Fruit fly (Drosophila melanogaster) whole organism, embryonic: ENCODE measurements around the gene CG12702.

ENCODE experiments used
- ATbp ChIP-seq: fragments of 200-800 bp; sonication (Bioruptor generic); optimal IDR thresholded peaks from 2 replicates; lab custom pipeline; 2017; ENCODE audit warnings: missing biosample characterization, mild to moderate bottlenecking, missing genetic modification characterization, missing genetic modification reagents
- Awh ChIP-seq: fragments of 200-800 bp; sonication (Bioruptor generic); IDR thresholded peaks from 2 replicates; pipeline ENCODE4, ENCODE4 v1.3.6; 2022; ENCODE audit warnings: missing biosample characterization, missing genetic modification characterization
- BtbVII ChIP-seq: fragments of 200-800 bp; sonication (Bioruptor generic); optimal IDR thresholded peaks from 3 replicates; lab custom pipeline; 2017; ENCODE audit warnings: missing biosample characterization, mild to moderate bottlenecking, missing genetic modification characterization
- CG10979 ChIP-seq: fragments of 200-800 bp; sonication (Bioruptor generic); optimal IDR thresholded peaks from 2 replicates; lab custom pipeline; 2018; ENCODE audit warnings: missing biosample characterization, mild to moderate bottlenecking, missing genetic modification characterization, moderate library complexity
- CG11504 ChIP-seq: fragments of 200-800 bp; sonication (Bioruptor generic); optimal IDR thresholded peaks from 3 replicates; lab custom pipeline; 2019; ENCODE audit warnings: missing biosample characterization, mild to moderate bottlenecking, missing genetic modification characterization, moderate library complexity
- CG12391 ChIP-seq: fragments of 200-800 bp; sonication (Bioruptor generic); optimal IDR thresholded peaks from 3 replicates; lab custom pipeline; 2018; ENCODE audit warnings: missing biosample characterization, mild to moderate bottlenecking, missing genetic modification characterization, moderate library complexity
- CG15601 ChIP-seq: fragments of 200-800 bp; sonication (Bioruptor generic); optimal IDR thresholded peaks from 3 replicates; lab custom pipeline; 2019; ENCODE audit warnings: missing biosample characterization, mild to moderate bottlenecking, missing genetic modification characterization, moderate library complexity
- CG16815 ChIP-seq: fragments of 200-800 bp; sonication (Bioruptor generic); optimal IDR thresholded peaks from 3 replicates; lab custom pipeline; 2017; ENCODE audit warnings: missing biosample characterization, mild to moderate bottlenecking, missing genetic modification characterization
- CG18262 ChIP-seq: fragments of 200-800 bp; optimal IDR thresholded peaks from 3 replicates; lab custom pipeline; 2019; ENCODE audit warnings: missing biosample characterization, mild to moderate bottlenecking, missing genetic modification characterization, moderate library complexity
- CG2712 ChIP-seq: fragments of 200-800 bp; optimal IDR thresholded peaks from 3 replicates; lab custom pipeline; 2019; ENCODE audit warnings: missing biosample characterization, mild to moderate bottlenecking, missing genetic modification characterization, moderate library complexity
- CG2889 ChIP-seq: fragments of 200-800 bp; sonication (Bioruptor generic); IDR thresholded peaks from 3 replicates; pipeline ENCODE4 v1.3.6; 2022; ENCODE audit warnings: missing biosample characterization, missing genetic modification characterization
- CG30403 ChIP-seq: fragments of 200-800 bp; sonication (Bioruptor generic); optimal IDR thresholded peaks from 3 replicates; lab custom pipeline; 2016; ENCODE audit warnings: missing biosample characterization, missing genetic modification characterization
- CG4820 ChIP-seq: fragments of 200-800 bp; sonication (Bioruptor generic); optimal IDR thresholded peaks from 3 replicates; lab custom pipeline; 2016; ENCODE audit warnings: missing biosample characterization, missing genetic modification characterization
- CG5245 ChIP-seq: fragments of 200-800 bp; sonication (Bioruptor generic); optimal IDR thresholded peaks from 3 replicates; lab custom pipeline; 2016; ENCODE audit warnings: missing biosample characterization, missing genetic modification characterization
- CG6689 ChIP-seq: fragments of 200-800 bp; sonication (Bioruptor generic); IDR thresholded peaks from 2 replicates; pipeline ENCODE4 v1.3.6; 2022; ENCODE audit warnings: missing biosample characterization, missing genetic modification characterization
- CG7271 ChIP-seq: fragments of 200-800 bp; sonication (Bioruptor generic); optimal IDR thresholded peaks from 2 replicates; lab custom pipeline; 2018; ENCODE audit warnings: missing biosample characterization, mild to moderate bottlenecking, missing genetic modification characterization, moderate library complexity
- CG7786 ChIP-seq: fragments of 200-800 bp; sonication (Bioruptor generic); optimal IDR thresholded peaks from 2 replicates; lab custom pipeline; 2016; ENCODE audit warnings: missing biosample characterization, missing genetic modification characterization
- CG7839 ChIP-seq: fragments of 200-800 bp; sonication (Bioruptor generic); optimal IDR thresholded peaks from 3 replicates; lab custom pipeline; 2018; ENCODE audit warnings: missing biosample characterization, mild to moderate bottlenecking, missing genetic modification characterization, moderate library complexity
- CG8388 ChIP-seq: fragments of 200-800 bp; sonication (Bioruptor generic); optimal IDR thresholded peaks from 2 replicates; lab custom pipeline; 2019; ENCODE audit warnings: missing biosample characterization, mild to moderate bottlenecking, missing genetic modification characterization, moderate library complexity
- CG8478 ChIP-seq: fragments of >200 bp; optimal IDR thresholded peaks from 2 replicates; lab custom pipeline; 2018
- CkIIα-i1 ChIP-seq: fragments of 200-800 bp; sonication (Bioruptor generic); IDR thresholded peaks from 2 replicates; pipeline ENCODE4 v1.3.6; 2022; ENCODE audit warnings: missing biosample characterization, missing genetic modification characterization
- D ChIP-seq, 2 experiments: fragments of 200-800 bp in 1 of 2; fragments of >200 bp in 1 of 2; sonication (Bioruptor generic) in 1 of 2; optimal IDR thresholded peaks; 2 replicates in 1 of 2; 3 replicates in 1 of 2; lab custom pipeline; 2017; ENCODE audit warnings: mild to moderate bottlenecking in 1 of 2, missing biosample characterization in 1 of 2, missing genetic modification characterization in 1 of 2, missing genetic modification reagents in 1 of 2
- Dip3 ChIP-seq: fragments of 200-800 bp; sonication (Bioruptor generic); optimal IDR thresholded peaks from 3 replicates; lab custom pipeline; 2016; ENCODE audit warnings: missing biosample characterization, missing genetic modification characterization
- Gsc ChIP-seq: fragments of 200-800 bp; sonication (Bioruptor generic); IDR thresholded peaks from 2 replicates; pipeline ENCODE4 v1.3.6; 2022; ENCODE audit warnings: missing biosample characterization, missing genetic modification characterization
- Hsf ChIP-seq: fragments of 200-800 bp; sonication (Bioruptor generic); optimal IDR thresholded peaks from 3 replicates; lab custom pipeline; 2016; ENCODE audit warnings: missing biosample characterization, missing genetic modification characterization
- Max ChIP-seq: fragments of 200-800 bp; sonication (Bioruptor generic); optimal IDR thresholded peaks from 2 replicates; lab custom pipeline; 2016; ENCODE audit warnings: missing biosample characterization, mild to moderate bottlenecking, missing genetic modification characterization
- Oli ChIP-seq: fragments of 200-800 bp; sonication (Bioruptor generic); optimal IDR thresholded peaks from 2 replicates; lab custom pipeline; 2018; ENCODE audit warnings: missing biosample characterization, mild to moderate bottlenecking, missing genetic modification characterization, moderate library complexity
- Pdp1 ChIP-seq, 2 experiments: fragments of 200-800 bp; sonication (Bioruptor generic); optimal IDR thresholded peaks; 3 replicates each; lab custom pipeline; 2016; ENCODE audit warnings: missing biosample characterization in 2 of 2, missing genetic modification characterization in 2 of 2, mild to moderate bottlenecking in 1 of 2, moderate library complexity in 1 of 2
- Ptx1 ChIP-seq: fragments of 200-800 bp; sonication (Bioruptor generic); IDR thresholded peaks from 2 replicates; pipeline ENCODE4 v1.3.6; 2022; ENCODE audit warnings: missing biosample characterization, missing genetic modification characterization
- Six4 ChIP-seq: fragments of 200-800 bp; sonication (Bioruptor generic); optimal IDR thresholded peaks from 2 replicates; lab custom pipeline; 2016; ENCODE audit warnings: missing biosample characterization, missing genetic modification characterization
- Sox102F ChIP-seq: fragments of 200-800 bp; sonication (Bioruptor generic); optimal IDR thresholded peaks from 2 replicates; lab custom pipeline; 2018; ENCODE audit warnings: missing biosample characterization, mild to moderate bottlenecking, missing genetic modification characterization, moderate library complexity
- chn ChIP-seq: fragments of 200-800 bp; sonication (Bioruptor generic); optimal IDR thresholded peaks from 2 replicates; lab custom pipeline; 2016; ENCODE audit warnings: missing biosample characterization, missing genetic modification characterization
- croc ChIP-seq: fragments of 200-800 bp; sonication (Bioruptor generic); conservative IDR thresholded peaks from 3 replicates; pipeline ENCODE4 v1.3.6; 2022; ENCODE audit warnings: missing biosample characterization, missing genetic modification characterization
- dysf ChIP-seq: fragments of 200-800 bp; sonication (Bioruptor generic); IDR thresholded peaks from 3 replicates; pipeline ENCODE4 v1.3.6; 2022; ENCODE audit warnings: missing biosample characterization, missing genetic modification characterization
- esg ChIP-seq: fragments of 200-800 bp; sonication (Bioruptor generic); conservative IDR thresholded peaks from 2 replicates; pipeline ENCODE4 v1.3.6; 2022; ENCODE audit warnings: missing biosample characterization, missing genetic modification characterization
- fd96Cb ChIP-seq: fragments of 200-800 bp; sonication (Bioruptor generic); optimal IDR thresholded peaks from 2 replicates; lab custom pipeline; 2018; ENCODE audit warnings: missing biosample characterization, mild to moderate bottlenecking, missing genetic modification characterization, moderate library complexity
- ftz-f1 ChIP-seq: fragments of 200-800 bp; sonication (Bioruptor generic); optimal IDR thresholded peaks from 2 replicates; lab custom pipeline; 2016; ENCODE audit warnings: missing biosample characterization, missing genetic modification characterization
- gsb-n ChIP-seq: fragments of 200-800 bp; sonication (Bioruptor generic); optimal IDR thresholded peaks from 3 replicates; lab custom pipeline; 2018; ENCODE audit warnings: missing biosample characterization, mild to moderate bottlenecking, missing genetic modification characterization
- her ChIP-seq: fragments of 200-800 bp; sonication (Bioruptor generic); optimal IDR thresholded peaks from 2 replicates; lab custom pipeline; 2016; ENCODE audit warnings: missing biosample characterization, missing genetic modification characterization
- jumu ChIP-seq: fragments of 200-800 bp; sonication (Bioruptor generic); optimal IDR thresholded peaks from 3 replicates; lab custom pipeline; 2016; ENCODE audit warnings: missing biosample characterization, missing genetic modification characterization
- lmd ChIP-seq: fragments of 200-800 bp; sonication (Bioruptor generic); IDR thresholded peaks from 2 replicates; pipeline ENCODE4 v1.3.6; 2022; ENCODE audit warnings: missing biosample characterization, missing genetic modification characterization
- mam ChIP-seq: fragments of 200-800 bp; sonication (Bioruptor generic); optimal IDR thresholded peaks from 3 replicates; lab custom pipeline; 2016; ENCODE audit warnings: missing biosample characterization, missing genetic modification characterization
- mld ChIP-seq: fragments of 200-800 bp; sonication (Bioruptor generic); IDR thresholded peaks from 3 replicates; pipeline ENCODE4 v1.3.6; 2022; ENCODE audit warnings: missing biosample characterization, missing genetic modification characterization; ENCODE audit not compliant: partially characterized antibody
- org-1 ChIP-seq: fragments of 200-800 bp; sonication (Bioruptor generic); optimal IDR thresholded peaks from 2 replicates; lab custom pipeline; 2017; ENCODE audit warnings: missing biosample characterization, missing genetic modification characterization
- pan ChIP-seq, 4 experiments: fragments of >200 bp in 3 of 4; fragments of 200-800 bp in 1 of 4; sonication (Bioruptor generic) in 1 of 4; optimal IDR thresholded peaks in 3 of 4; IDR thresholded peaks in 1 of 4; 2 replicates each; pipeline versions ENCODE4 v1.3.6 to Lab custom; 2017 to 2022; ENCODE audit warnings: missing biosample characterization in 2 of 4, missing genetic modification characterization in 2 of 4, mixed read lengths in 1 of 4
- phol ChIP-seq: fragments of 200-800 bp; sonication (Bioruptor generic); optimal IDR thresholded peaks from 3 replicates; lab custom pipeline; 2018; ENCODE audit warnings: missing biosample characterization, mild to moderate bottlenecking, missing genetic modification characterization, moderate library complexity
- sens ChIP-seq: fragments of 200-800 bp; sonication (Bioruptor generic); peaks from one replicate; lab custom pipeline; 2016; ENCODE audit warnings: missing biosample characterization, missing genetic modification characterization
- sisA ChIP-seq: fragments of 200-800 bp; sonication (Bioruptor generic); IDR thresholded peaks from 2 replicates; pipeline ENCODE4 v1.3.6; 2022; ENCODE audit warnings: missing biosample characterization, missing genetic modification characterization
- zfh1 ChIP-seq: fragments of 200-800 bp; sonication (Bioruptor generic); IDR thresholded peaks from 3 replicates; pipeline ENCODE4 v1.3.6; 2022; ENCODE audit warnings: missing biosample characterization, missing genetic modification characterization
- zfh2 ChIP-seq: fragments of 200-800 bp; sonication (Bioruptor generic); optimal IDR thresholded peaks from 2 replicates; lab custom pipeline; 2016; ENCODE audit warnings: missing biosample characterization, missing genetic modification characterization

The CG12702 gene

dm6 chrX:19784875-19785274 lies 20.2 kb upstream of the CG12702 start (continued):
- peak; percentile 25 for TF ChIP-seq CG8388
- peak; percentile 26; the same call in 1 of the 3 replicates for TF ChIP-seq dysf (GFP tag; lab: Robert Waterston, UW)
- TF ChIP-seq CG15601 (tag; lab: Kevin White, UChicago): no peak
- peak; percentile 63 for TF ChIP-seq CG2712 (tag; lab: Kevin White, UChicago)
- TF ChIP-seq CG12391 (tag; lab: Kevin White, UChicago): peak; percentile 42
- no peak for TF ChIP-seq ftz-f1
- TF ChIP-seq zfh1 (GFP tag; lab: Robert Waterston, UW): peak; percentile 38; the same call in 2 of the 3 replicates
- TF ChIP-seq fd96Cb (tag; lab: Kevin White, UChicago): peak; percentile 29
- peak; percentile 2 for TF ChIP-seq chn
- TF ChIP-seq CG2889: no peak
- no peak for TF ChIP-seq Gsc (GFP tag; lab: Robert Waterston, UW)
- no peak for TF ChIP-seq CkIIα-i1 (GFP tag; lab: Robert Waterston, UW)
- TF ChIP-seq CG18262 (tag; lab: Kevin White, UChicago): peak; percentile 56
- peak; percentile 1 for TF ChIP-seq CG4820 (GFP tag; lab: Kevin White, UChicago)
- peak; percentile 29 for TF ChIP-seq mam (GFP tag; lab: Kevin White, UChicago)
- TF ChIP-seq mld: no peak
- TF ChIP-seq lmd (GFP tag; lab: Robert Waterston, UW): peak; percentile 27; the same call in 1 of the 2 replicates
- TF ChIP-seq Sox102F (GFP tag; lab: Kevin White, UChicago): peak; percentile 55
- TF ChIP-seq zfh2 (GFP tag; lab: Kevin White, UChicago): peak; percentile 18
- TF ChIP-seq CG11504 (tag; lab: Kevin White, UChicago): peak; percentile 56
- no peak for TF ChIP-seq D (optimal IDR thresholded peaks at IDR 0.05; lab: Kevin White, UChicago)
- TF ChIP-seq D (GFP tag; optimal IDR thresholded peaks at IDR 0.05; lab: Kevin White, UChicago): peak; percentile 28
- TF ChIP-seq Dip3 (GFP tag; lab: Kevin White, UChicago): peak; percentile 8
- TF ChIP-seq her (GFP tag; lab: Kevin White, UChicago): no peak
- peak; percentile 93 for TF ChIP-seq sens (GFP tag; lab: Kevin White, UChicago)
- TF ChIP-seq ATbp (GFP tag; lab: Kevin White, UChicago): peak; percentile 28
- TF ChIP-seq sisA: peak; percentile 19; the same call in 1 of the 2 replicates
- peak; percentile 28 for TF ChIP-seq CG16815
- TF ChIP-seq CG7786 (GFP tag; lab: Kevin White, UChicago): peak; percentile 12
- peak; percentile 1 to 13 for TF ChIP-seq Pdp1 (GFP tag; optimal IDR thresholded peaks at IDR 0.05; lab: Kevin White, UChicago)
- peak; percentile 7 for TF ChIP-seq jumu (GFP tag; lab: Kevin White, UChicago)
- TF ChIP-seq Hsf (GFP tag; lab: Kevin White, UChicago): peak; percentile 10
- peak; percentile 31 for TF ChIP-seq CG30403
- TF ChIP-seq org-1: no peak
- no peak for TF ChIP-seq CG5245 (GFP tag; lab: Kevin White, UChicago)
- peak; percentile 25; the same call in 1 of the 2 replicates for TF ChIP-seq esg (GFP tag; lab: Robert Waterston, UW)
- no peak for TF ChIP-seq BtbVII (GFP tag; lab: Kevin White, UChicago)
- TF ChIP-seq Six4 (GFP tag; lab: Kevin White, UChicago): peak; percentile 15
- TF ChIP-seq CG10979 (tag; lab: Kevin White, UChicago): peak; percentile 45
- 0 out of 2 replicates have a peak, but pooled peaks have one; percentile 8 for TF ChIP-seq Awh
- TF ChIP-seq Max (GFP tag; lab: Kevin White, UChicago): no peak
- TF ChIP-seq phol: peak; percentile 34
- peak; percentile 27 for TF ChIP-seq Oli (tag; lab: Kevin White, UChicago)
- TF ChIP-seq pan (optimal IDR thresholded peaks at IDR 0.05; lab: Kevin White, UChicago): no peak
- peak in 1 of 2 experiments; percentile 53 for TF ChIP-seq pan (GFP tag; optimal IDR thresholded peaks at IDR 0.05 in 1 of 2, IDR thresholded peaks at IDR 0.05 in 1 of 2)
- TF ChIP-seq CG6689 (GFP tag; lab: Robert Waterston, UW): peak; percentile 32; the same call in 1 of the 2 replicates
- peak; percentile 40; the same call in 1 of the 2 replicates for TF ChIP-seq Ptx1 (GFP tag; lab: Robert Waterston, UW)
- TF ChIP-seq croc (GFP tag; lab: Robert Waterston, UW): peak; percentile 20; the same call in 1 of the 3 replicates
- TF ChIP-seq CG8478 (lab: Kevin White, UChicago): no peak
- peak; percentile 14 for TF ChIP-seq gsb-n (tag; lab: Kevin White, UChicago)
- TF ChIP-seq CG7271 (tag; lab: Kevin White, UChicago): no peak
- TF ChIP-seq CG7839: peak; percentile 55
